Worm (Caenorhabditis elegans): Measurements from ENCODE around the gene C43F9.7.

Gene C43F9.7

ce11 chrIV:10576050-10576449, 17.4 kb downstream of the C43F9.7 start, which contains the start of gene efn-2:
efn-2 (plus strand) TSS chrIV:10576350.
- TF ChIP-seq nhr-25 (tag; optimal IDR thresholded peaks at IDR 0.05) (no peak), lin-39 (tag; optimal IDR thresholded peaks at IDR 0.05) (no peak), egl-5 (tag; optimal IDR thresholded peaks at IDR 0.05) (peak; percentile 13)

ce11 chrIV:10574471-10574870, 19.0 kb downstream of the C43F9.7 start:
- TF ChIP-seq jun-1 (tag; optimal IDR thresholded peaks at IDR 0.05) (no peak), sea-2 (GFP tag; optimal IDR thresholded peaks at IDR 0.05) (no peak), lin-15B (tag; optimal IDR thresholded peaks at IDR 0.05) (no peak), elt-2 (tag; optimal IDR thresholded peaks at IDR 0.05) (no peak), ama-1 (optimal IDR thresholded peaks at IDR 0.05) (no peak), ceh-82 (tag; optimal IDR thresholded peaks at IDR 0.05) (no peak), unc-62 (GFP tag; optimal IDR thresholded peaks at IDR 0.05) (no peak), lin-39 (tag; optimal IDR thresholded peaks at IDR 0.05) (peak; percentile 34)

ce11 chrIV:10573471-10573870, 20.0 kb downstream of the C43F9.7 start:
- TF ChIP-seq fkh-10 (GFP tag; optimal IDR thresholded peaks at IDR 0.05) (peak; percentile 76), zag-1 (tag; optimal IDR thresholded peaks at IDR 0.05) (no peak), nhr-28 (tag; optimal IDR thresholded peaks at IDR 0.05) (no peak), snpc-4 (tag; optimal IDR thresholded peaks at IDR 0.05) (no peak)

- TF ChIP-seq ceh-82 (tag; optimal IDR thresholded peaks at IDR 0.05), result no peak
- TF ChIP-seq unc-62 (GFP tag; optimal IDR thresholded peaks at IDR 0.05), result no peak
- TF ChIP-seq nhr-11 (tag; optimal IDR thresholded peaks at IDR 0.05), result no peak
- no peak for TF ChIP-seq elt-1 (tag; optimal IDR thresholded peaks at IDR 0.05)
- TF ChIP-seq pha-4 (tag; optimal IDR thresholded peaks at IDR 0.05), result no peak
- no peak for TF ChIP-seq fkh-2 (tag; optimal IDR thresholded peaks at IDR 0.05)
- no peak for TF ChIP-seq R02D3.7 (tag; optimal IDR thresholded peaks at IDR 0.05)
- no peak for TF ChIP-seq mdl-1 (tag; optimal IDR thresholded peaks at IDR 0.05)
Observed at ce11 chrIV:10571020-10571419, 22.4 kb downstream of the C43F9.7 start.

- TF ChIP-seq ama-1 (optimal IDR thresholded peaks at IDR 0.05) (no peak), unc-62 (GFP tag; optimal IDR thresholded peaks at IDR 0.05) (no peak), lin-15B (tag; optimal IDR thresholded peaks at IDR 0.05) (no peak), nfya-1 (tag; optimal IDR thresholded peaks at IDR 0.05; ENCODE audit: insufficient read depth) (no peak), aly-2 (tag; optimal IDR thresholded peaks at IDR 0.05) (no peak), nhr-67 (tag; optimal IDR thresholded peaks at IDR 0.05) (no peak), hmg-11 (tag; optimal IDR thresholded peaks at IDR 0.05) (no peak), nhr-43 (tag; optimal IDR thresholded peaks at IDR 0.05; ENCODE audit: poor library complexity, severe bottlenecking) (peak; percentile 16), lsy-12 (tag; optimal IDR thresholded peaks at IDR 0.05) (no peak), pqm-1 (tag; optimal IDR thresholded peaks at IDR 0.05) (no peak), ceh-9 (tag; optimal IDR thresholded peaks at IDR 0.05) (no peak), elt-2 (tag; optimal IDR thresholded peaks at IDR 0.05) (no peak), nhr-23 (tag; optimal IDR thresholded peaks at IDR 0.05) (peak; percentile 38), ztf-11 (tag; optimal IDR thresholded peaks at IDR 0.05) (no peak), ceh-16 (tag; optimal IDR thresholded peaks at IDR 0.05) (no peak), pha-4 (tag; optimal IDR thresholded peaks at IDR 0.05) (no peak), elt-3 (tag; optimal IDR thresholded peaks at IDR 0.05) (no peak)
Observed at ce11 chrIV:10570065-10570464, 23.4 kb downstream of the C43F9.7 start.

ce11 chrIV:10567822-10568221, 25.6 kb downstream of the C43F9.7 start:
- TF ChIP-seq nhr-23 (tag; optimal IDR thresholded peaks at IDR 0.05) (no peak), nhr-237 (tag; optimal IDR thresholded peaks at IDR 0.05) (no peak), nhr-12 (tag; optimal IDR thresholded peaks at IDR 0.05) (no peak), pqm-1 (tag; optimal IDR thresholded peaks at IDR 0.05) (no peak), aly-2 (tag; optimal IDR thresholded peaks at IDR 0.05) (no peak), fkh-10 (GFP tag; optimal IDR thresholded peaks at IDR 0.05) (no peak), lin-39 (tag; optimal IDR thresholded peaks at IDR 0.05) (no peak), nhr-43 (tag; optimal IDR thresholded peaks at IDR 0.05; ENCODE audit: poor library complexity, severe bottlenecking) (no peak), lsy-12 (tag; optimal IDR thresholded peaks at IDR 0.05) (no peak), eor-1 (tag; optimal IDR thresholded peaks at IDR 0.05) (no peak), unc-39 (tag; optimal IDR thresholded peaks at IDR 0.05) (no peak), nhr-25 (tag; optimal IDR thresholded peaks at IDR 0.05) (no peak), jun-1 (tag; optimal IDR thresholded peaks at IDR 0.05) (no peak)

All from whole organism, L3 larva.